Worm (Caenorhabditis elegans) whole organism, L3 larva: ENCODE results near the gene twk-25.

Experiments
- fkh-10 ChIP-seq: sonication (generic microtip); optimal IDR thresholded peaks from 2 replicates; lab custom pipeline; 2017; ENCODE audit warnings: missing biosample characterization, missing genetic modification reagents, missing genetic modification characterization
- lin-15B ChIP-seq: fragments of 150-350 bp; optimal IDR thresholded peaks from 2 replicates; lab custom pipeline; 2014; ENCODE audit warnings: missing biosample characterization, missing genetic modification characterization
- nhr-11 ChIP-seq: fragments of 150-350 bp; optimal IDR thresholded peaks from 2 replicates; lab custom pipeline; 2014; ENCODE audit warnings: missing biosample characterization, missing genetic modification characterization
- nhr-77 ChIP-seq: fragments of 150-350 bp; optimal IDR thresholded peaks from 2 replicates; lab custom pipeline; 2014; ENCODE audit warnings: missing biosample characterization, missing genetic modification characterization
- pqm-1 ChIP-seq: fragments of 150-350 bp; optimal IDR thresholded peaks from 2 replicates; lab custom pipeline; 2017; ENCODE audit warnings: missing biosample characterization, missing genetic modification characterization, inconsistent platforms
- zag-1 ChIP-seq: fragments of 150-350 bp; optimal IDR thresholded peaks from 2 replicates; lab custom pipeline; 2014; ENCODE audit warnings: missing biosample characterization, missing genetic modification characterization
- ztf-11 ChIP-seq: fragments of 150-350 bp; optimal IDR thresholded peaks from 2 replicates; lab custom pipeline; 2014; ENCODE audit warnings: missing biosample characterization, missing genetic modification characterization
- ztf-4 ChIP-seq: fragments of 150-350 bp; optimal IDR thresholded peaks from 2 replicates; lab custom pipeline; 2014; ENCODE audit warnings: missing biosample characterization, missing genetic modification characterization

- TF ChIP-seq nhr-77 (tag; lab: Kevin White, UChicago), result no peak
- no peak for TF ChIP-seq ztf-11 (tag; lab: Kevin White, UChicago)
- TF ChIP-seq fkh-10 (GFP tag; lab: Kevin White, UChicago), result no peak
- no peak for TF ChIP-seq lin-15B
- no peak for TF ChIP-seq nhr-11 (tag; lab: Kevin White, UChicago)
- TF ChIP-seq zag-1 (tag; lab: Kevin White, UChicago), result no peak
- TF ChIP-seq pqm-1, result no peak
- TF ChIP-seq ztf-4 (tag; lab: Kevin White, UChicago), result no peak
These were observed 25.4 kb upstream of the twk-25 start, which contains the start of gene catp-8 for ce11 chrIV:11479095-11479494.
